Fruit fly (Drosophila melanogaster) whole organism, prepupa: Measurements from ENCODE around the gene CG1835.

Source experiments
- CG10669 ChIP-seq: fragments of 200-800 bp; sonication (Bioruptor generic); optimal IDR thresholded peaks from 3 replicates; lab custom pipeline; 2018; ENCODE audit warnings: missing biosample characterization, mild to moderate bottlenecking, missing genetic modification characterization, moderate library complexity
- CG11762 ChIP-seq: fragments of 200-800 bp; sonication (Bioruptor generic); optimal IDR thresholded peaks from 3 replicates; lab custom pipeline; 2016; ENCODE audit warnings: missing biosample characterization, missing genetic modification characterization; ENCODE audit not compliant: insufficient read depth
- CG15336 ChIP-seq: fragments of 200-800 bp; sonication (Bioruptor generic); IDR thresholded peaks from 2 replicates; pipeline ENCODE4 v1.3.6; 2022; ENCODE audit warnings: missing biosample characterization, missing genetic modification characterization
- CG1621 ChIP-seq: fragments of 200-800 bp; sonication (Bioruptor generic); optimal IDR thresholded peaks from 3 replicates; lab custom pipeline; 2018; ENCODE audit warnings: missing biosample characterization, mild to moderate bottlenecking, missing genetic modification characterization
- CG16779 ChIP-seq: fragments of 200-800 bp; sonication (Bioruptor generic); optimal IDR thresholded peaks from 3 replicates; lab custom pipeline; 2017; ENCODE audit warnings: missing biosample characterization, mild to moderate bottlenecking, missing genetic modification characterization
- CG3032 ChIP-seq: fragments of 200-800 bp; optimal IDR thresholded peaks from 2 replicates; lab custom pipeline; 2019; ENCODE audit warnings: missing biosample characterization, mild to moderate bottlenecking, missing genetic modification characterization, moderate library complexity
- CG32006 ChIP-seq: fragments of 200-800 bp; sonication (Bioruptor generic); optimal IDR thresholded peaks from 3 replicates; lab custom pipeline; 2017; ENCODE audit warnings: missing biosample characterization, mild to moderate bottlenecking, missing genetic modification characterization
- CG34406 ChIP-seq: fragments of 200-800 bp; sonication (Bioruptor generic); optimal IDR thresholded peaks from 3 replicates; lab custom pipeline; 2016; ENCODE audit warnings: missing biosample characterization, missing genetic modification characterization
- CG4318 ChIP-seq: fragments of 200-800 bp; sonication (Bioruptor generic); optimal IDR thresholded peaks from 3 replicates; lab custom pipeline; 2017; ENCODE audit warnings: missing biosample characterization, mild to moderate bottlenecking, missing genetic modification characterization
- CG6792 ChIP-seq: fragments of 200-800 bp; sonication (Bioruptor generic); optimal IDR thresholded peaks from 3 replicates; lab custom pipeline; 2016; ENCODE audit warnings: missing biosample characterization, missing genetic modification characterization
- CG6854 ChIP-seq: fragments of 200-800 bp; sonication (Bioruptor generic); optimal IDR thresholded peaks from 2 replicates; lab custom pipeline; 2017; ENCODE audit warnings: missing biosample characterization, mild to moderate bottlenecking, missing genetic modification characterization
- CG7368 ChIP-seq: fragments of 200-800 bp; sonication (Bioruptor generic); optimal IDR thresholded peaks from 3 replicates; lab custom pipeline; 2016; ENCODE audit warnings: missing biosample characterization, missing genetic modification characterization
- CG8119 ChIP-seq: fragments of 200-800 bp; sonication (Bioruptor generic); IDR thresholded peaks from 3 replicates; pipeline ENCODE4 v1.3.6; 2022; ENCODE audit warnings: missing biosample characterization, missing genetic modification characterization
- CG8319 ChIP-seq: fragments of 200-800 bp; sonication (Bioruptor generic); optimal IDR thresholded peaks from 3 replicates; lab custom pipeline; 2016; ENCODE audit warnings: missing biosample characterization, missing genetic modification characterization
- CG8632 ChIP-seq: fragments of 200-800 bp; sonication (Bioruptor generic); optimal IDR thresholded peaks from 3 replicates; lab custom pipeline; 2016; ENCODE audit warnings: missing biosample characterization, missing genetic modification characterization
- Eip75B ChIP-seq: fragments of 200-800 bp; sonication (Bioruptor generic); optimal IDR thresholded peaks from 3 replicates; lab custom pipeline; 2016; ENCODE audit warnings: missing biosample characterization, missing genetic modification characterization
- Eip78C ChIP-seq: fragments of 200-800 bp; sonication (Bioruptor generic); peaks from one replicate; lab custom pipeline; 2016; ENCODE audit warnings: missing biosample characterization, missing genetic modification characterization
- Eip93F ChIP-seq: fragments of 200-800 bp; sonication (Bioruptor generic); optimal IDR thresholded peaks from 2 replicates; lab custom pipeline; 2016; ENCODE audit warnings: missing biosample characterization, mild to moderate bottlenecking, missing genetic modification characterization
- Ets21C ChIP-seq: fragments of 200-800 bp; sonication (Bioruptor generic); optimal IDR thresholded peaks from 3 replicates; lab custom pipeline; 2016; ENCODE audit warnings: missing biosample characterization, missing genetic modification characterization
- Ets96B ChIP-seq: fragments of 200-800 bp; optimal IDR thresholded peaks from 2 replicates; lab custom pipeline; 2019; ENCODE audit warnings: missing biosample characterization, mild to moderate bottlenecking, missing genetic modification characterization, moderate library complexity
- Gug ChIP-seq: fragments of 200-800 bp; sonication (Bioruptor generic); IDR thresholded peaks from 2 replicates; pipeline ENCODE4 v1.3.6; 2022; ENCODE audit warnings: missing biosample characterization, missing genetic modification characterization
- Hr38 ChIP-seq: sonication (Bioruptor generic); optimal IDR thresholded peaks from 2 replicates; lab custom pipeline; 2016; ENCODE audit warnings: missing biosample characterization, missing genetic modification characterization
- Hr39 ChIP-seq: fragments of 200-800 bp; sonication (Bioruptor generic); optimal IDR thresholded peaks from 2 replicates; lab custom pipeline; 2016; ENCODE audit warnings: missing biosample characterization, missing genetic modification characterization
- Lpt ChIP-seq: fragments of 200-800 bp; sonication (Bioruptor generic); optimal IDR thresholded peaks from 3 replicates; lab custom pipeline; 2016; ENCODE audit warnings: missing biosample characterization, missing genetic modification characterization
- Met ChIP-seq: fragments of 200-800 bp; sonication (Bioruptor generic); optimal IDR thresholded peaks from 3 replicates; lab custom pipeline; 2016; ENCODE audit warnings: missing biosample characterization, missing genetic modification characterization
- OdsH ChIP-seq: fragments of 200-800 bp; sonication (Bioruptor generic); optimal IDR thresholded peaks from 3 replicates; lab custom pipeline; 2016; ENCODE audit warnings: missing biosample characterization, missing genetic modification characterization
- Smox ChIP-seq: fragments of 200-800 bp; sonication (Bioruptor generic); optimal IDR thresholded peaks from 3 replicates; lab custom pipeline; 2016; ENCODE audit warnings: missing biosample characterization, missing genetic modification characterization
- Sox102F ChIP-seq: fragments of 200-800 bp; sonication (Bioruptor generic); optimal IDR thresholded peaks from 2 replicates; lab custom pipeline; 2016; ENCODE audit warnings: missing biosample characterization, mild to moderate bottlenecking, missing genetic modification characterization
- Sox14 ChIP-seq: fragments of 200-800 bp; sonication (Bioruptor generic); optimal IDR thresholded peaks from 3 replicates; lab custom pipeline; 2016; ENCODE audit warnings: missing biosample characterization, missing genetic modification characterization
- Sox15 ChIP-seq: fragments of 200-800 bp; sonication (Bioruptor generic); optimal IDR thresholded peaks from 3 replicates; lab custom pipeline; 2016; ENCODE audit warnings: missing biosample characterization, missing genetic modification characterization
- achi ChIP-seq: fragments of 200-800 bp; sonication (Bioruptor generic); optimal IDR thresholded peaks from 3 replicates; lab custom pipeline; 2016; ENCODE audit warnings: missing biosample characterization, missing genetic modification characterization
- cyc ChIP-seq: fragments of 200-800 bp; sonication (Bioruptor generic); optimal IDR thresholded peaks from 3 replicates; lab custom pipeline; 2016; ENCODE audit warnings: missing biosample characterization, missing genetic modification characterization
- dac ChIP-seq: fragments of 200-800 bp; sonication (Bioruptor generic); optimal IDR thresholded peaks from 2 replicates; lab custom pipeline; 2017; ENCODE audit warnings: missing biosample characterization, mild to moderate bottlenecking, missing genetic modification characterization
- esn ChIP-seq: fragments of 200-800 bp; sonication (Bioruptor generic); optimal IDR thresholded peaks from 2 replicates; lab custom pipeline; 2016; ENCODE audit warnings: missing biosample characterization, mild to moderate bottlenecking, missing genetic modification characterization, moderate library complexity
- fd59A ChIP-seq: fragments of 200-800 bp; sonication (Bioruptor generic); optimal IDR thresholded peaks from 2 replicates; lab custom pipeline; 2017; ENCODE audit warnings: missing biosample characterization, mild to moderate bottlenecking, missing genetic modification characterization, missing genetic modification reagents
- fd85E ChIP-seq: fragments of 200-800 bp; sonication (Bioruptor generic); optimal IDR thresholded peaks from 3 replicates; lab custom pipeline; 2016; ENCODE audit warnings: missing biosample characterization, missing genetic modification characterization
- fkh ChIP-seq: fragments of 200-800 bp; sonication (Bioruptor generic); optimal IDR thresholded peaks from 3 replicates; lab custom pipeline; 2017; ENCODE audit warnings: missing biosample characterization, mild to moderate bottlenecking, missing genetic modification characterization, moderate library complexity
- net ChIP-seq: fragments of 200-800 bp; sonication (Bioruptor generic); optimal IDR thresholded peaks from 3 replicates; lab custom pipeline; 2016; ENCODE audit warnings: missing biosample characterization, missing genetic modification characterization
- pdm3 ChIP-seq: fragments of 200-800 bp; sonication (Bioruptor generic); optimal IDR thresholded peaks from 3 replicates; lab custom pipeline; 2016; ENCODE audit warnings: missing biosample characterization, missing genetic modification characterization
- spab ChIP-seq: fragments of 200-800 bp; sonication (Bioruptor generic); optimal IDR thresholded peaks from 2 replicates; lab custom pipeline; 2017; ENCODE audit warnings: missing biosample characterization, mild to moderate bottlenecking, missing genetic modification characterization, missing genetic modification reagents
- topi ChIP-seq: fragments of 200-800 bp; sonication (Bioruptor generic); optimal IDR thresholded peaks from 3 replicates; lab custom pipeline; 2016; ENCODE audit warnings: missing biosample characterization, missing genetic modification characterization
- vri ChIP-seq: fragments of 200-800 bp; sonication (Bioruptor generic); optimal IDR thresholded peaks from 3 replicates; lab custom pipeline; 2016; ENCODE audit warnings: missing biosample characterization, mild to moderate bottlenecking, missing genetic modification characterization

Gene CG1835

dm6 chrX:20636724-20637123 is 25.0 kb upstream of the CG1835 start:
- TF ChIP-seq CG15336 (GFP tag; lab: Robert Waterston, UW) = no peak
- no peak for TF ChIP-seq Hr39 (GFP tag; lab: Kevin White, UChicago)
- no peak for TF ChIP-seq CG3032 (tag; lab: Kevin White, UChicago)
- TF ChIP-seq Met (GFP tag; lab: Kevin White, UChicago) = no peak
- TF ChIP-seq topi (GFP tag; lab: Kevin White, UChicago) = no peak
- TF ChIP-seq Lpt (GFP tag; lab: Kevin White, UChicago) = no peak
- no peak for TF ChIP-seq CG1621 (tag; lab: Kevin White, UChicago)
- TF ChIP-seq vri (GFP tag; lab: Kevin White, UChicago) = no peak
- no peak for TF ChIP-seq spab (GFP tag; lab: Kevin White, UChicago)
- TF ChIP-seq CG8119 (GFP tag; lab: Robert Waterston, UW) = no peak
- TF ChIP-seq Smox (GFP tag; lab: Kevin White, UChicago) = no peak
- no peak for TF ChIP-seq cyc (GFP tag; lab: Kevin White, UChicago)
- TF ChIP-seq net (GFP tag; lab: Kevin White, UChicago) = no peak
- TF ChIP-seq dac = no peak
- no peak for TF ChIP-seq Ets21C
- TF ChIP-seq fkh (GFP tag; lab: Kevin White, UChicago) = no peak
- TF ChIP-seq OdsH (GFP tag; lab: Kevin White, UChicago) = no peak
- TF ChIP-seq Sox102F = no peak
- no peak for TF ChIP-seq fd59A (GFP tag; lab: Kevin White, UChicago)
- TF ChIP-seq CG7368 (GFP tag; lab: Kevin White, UChicago) = no peak
- TF ChIP-seq, all 60 proteins: peak for 0

- TF ChIP-seq CG8119 (GFP tag; lab: Robert Waterston, UW) = no peak
- TF ChIP-seq esn (GFP tag; lab: Kevin White, UChicago) = no peak
- TF ChIP-seq Eip78C (GFP tag; lab: Kevin White, UChicago) = no peak
- no peak for TF ChIP-seq fd85E (GFP tag; lab: Kevin White, UChicago)
- TF ChIP-seq pdm3 (GFP tag; lab: Kevin White, UChicago) = no peak
- no peak for TF ChIP-seq CG11762 (GFP tag; lab: Kevin White, UChicago)
- TF ChIP-seq CG7368 (GFP tag; lab: Kevin White, UChicago) = no peak
- TF ChIP-seq CG15336 (GFP tag; lab: Robert Waterston, UW) = no peak
- no peak for TF ChIP-seq CG8319
- no peak for TF ChIP-seq CG32006 (GFP tag; lab: Kevin White, UChicago)
- no peak for TF ChIP-seq Hr39 (GFP tag; lab: Kevin White, UChicago)
- TF ChIP-seq CG6792 (GFP tag; lab: Kevin White, UChicago) = no peak
- no peak for TF ChIP-seq CG1621 (tag; lab: Kevin White, UChicago)
- no peak for TF ChIP-seq achi (GFP tag; lab: Kevin White, UChicago)
- TF ChIP-seq Ets21C = no peak
- TF ChIP-seq CG34406 (GFP tag; lab: Kevin White, UChicago) = no peak
- TF ChIP-seq CG16779 (tag; lab: Kevin White, UChicago) = no peak
- no peak for TF ChIP-seq Sox15
- no peak for TF ChIP-seq Eip75B (GFP tag; lab: Kevin White, UChicago)
- TF ChIP-seq vri (GFP tag; lab: Kevin White, UChicago) = no peak
Measured at dm6 chrX:20638054-20638453, 23.7 kb upstream of the CG1835 start.

dm6 chrX:20643385-20643784 is 18.3 kb upstream of the CG1835 start:
- TF ChIP-seq CG11762 (GFP tag; lab: Kevin White, UChicago) (no peak), Gug (no peak), Eip93F (GFP tag; lab: Kevin White, UChicago) (no peak), Smox (GFP tag; lab: Kevin White, UChicago) (no peak), spab (GFP tag; lab: Kevin White, UChicago) (no peak), OdsH (GFP tag; lab: Kevin White, UChicago) (no peak), Sox15 (no peak), CG10669 (GFP tag; lab: Kevin White, UChicago) (no peak), Sox14 (GFP tag; lab: Kevin White, UChicago) (no peak), CG8119 (GFP tag; lab: Robert Waterston, UW) (no peak), Hr39 (GFP tag; lab: Kevin White, UChicago) (no peak), CG34406 (GFP tag; lab: Kevin White, UChicago) (no peak), vri (GFP tag; lab: Kevin White, UChicago) (no peak), CG8632 (GFP tag; lab: Kevin White, UChicago) (no peak), pdm3 (GFP tag; lab: Kevin White, UChicago) (no peak), Hr38 (GFP tag; lab: Kevin White, UChicago) (no peak), CG4318 (GFP tag; lab: Kevin White, UChicago) (no peak), CG6854 (GFP tag; lab: Kevin White, UChicago) (no peak), Ets96B (tag; lab: Kevin White, UChicago) (no peak)
- TF ChIP-seq, all 60 proteins: peak for 0
